Worm (Caenorhabditis elegans) whole organism, L2 larva: ENCODE measurements around the gene F42A9.6.

Experiments
- crh-2 ChIP-seq: sonication (generic microtip); optimal IDR thresholded peaks from 2 replicates; lab custom pipeline; 2017; ENCODE audit warnings: missing biosample characterization, missing genetic modification characterization
- lin-39 ChIP-seq: fragments of 150-350 bp; optimal IDR thresholded peaks from 2 replicates; lab custom pipeline; 2014; ENCODE audit warnings: missing biosample characterization, missing genetic modification reagents, missing genetic modification characterization
- nhr-11 ChIP-seq: fragments of 150-350 bp; optimal IDR thresholded peaks from 2 replicates; lab custom pipeline; 2014; ENCODE audit warnings: missing biosample characterization, missing genetic modification characterization
- zag-1 ChIP-seq: fragments of 150-350 bp; optimal IDR thresholded peaks from 2 replicates; lab custom pipeline; 2014; ENCODE audit warnings: missing biosample characterization, missing genetic modification characterization
- ztf-11 ChIP-seq: sonication (generic microtip); optimal IDR thresholded peaks from 2 replicates; lab custom pipeline; 2017; ENCODE audit warnings: missing biosample characterization, missing genetic modification characterization
- ztf-4 ChIP-seq: fragments of 150-350 bp; optimal IDR thresholded peaks from 2 replicates; lab custom pipeline; 2014; ENCODE audit warnings: missing biosample characterization, missing genetic modification characterization

ce11 chrIV:8638761-8639160 lies 29.7 kb downstream of the F42A9.6 start, which contains the start of gene F42A9.9:
- no peak for TF ChIP-seq nhr-11
- no peak for TF ChIP-seq ztf-4 (tag; lab: Kevin White, UChicago)
- TF ChIP-seq ztf-11 (tag; lab: Kevin White, UChicago), result no peak
- TF ChIP-seq zag-1 (tag; lab: Kevin White, UChicago), result no peak
- TF ChIP-seq crh-2 (tag; lab: Kevin White, UChicago), result no peak
- no peak for TF ChIP-seq lin-39
